Worm (Caenorhabditis elegans) whole organism, L1 larva: ENCODE data around the gene fipr-5.
A peak's percentile ranks its signal among the peaks of the same experiment; 100 is the strongest.

Experiments used
- F16B12.6 ChIP-seq: fragments of 150-350 bp; optimal IDR thresholded peaks from 2 replicates; lab custom pipeline; 2014; ENCODE audit warnings: missing biosample characterization, missing genetic modification characterization
- aha-1 ChIP-seq: fragments of 150-350 bp; optimal IDR thresholded peaks from 2 replicates; lab custom pipeline; 2014; ENCODE audit warnings: missing biosample characterization, missing genetic modification characterization
- blmp-1 ChIP-seq: fragments of 150-350 bp; optimal IDR thresholded peaks from 2 replicates; lab custom pipeline; 2014; ENCODE audit warnings: missing biosample characterization, missing genetic modification characterization
- ceh-90 ChIP-seq: sonication (generic microtip); optimal IDR thresholded peaks from 2 replicates; lab custom pipeline; 2016; ENCODE audit warnings: missing genetic modification characterization, missing compliant biosample characterization
- ces-1 ChIP-seq: fragments of 150-350 bp; optimal IDR thresholded peaks from 2 replicates; lab custom pipeline; 2014; ENCODE audit warnings: missing biosample characterization, missing genetic modification reagents, missing genetic modification characterization
- dpl-1 ChIP-seq, 3 experiments: fragments of 150-350 bp in 2 of 3; sonication (generic microtip) in 1 of 3; optimal IDR thresholded peaks; 2 replicates each; lab custom pipeline; 2014 to 2017; ENCODE audit warnings: missing biosample characterization in 3 of 3, missing genetic modification characterization in 3 of 3, missing genetic modification reagents in 3 of 3
- dsc-1 ChIP-seq: sonication (generic microtip); optimal IDR thresholded peaks from 2 replicates; lab custom pipeline; 2016; ENCODE audit warnings: mild to moderate bottlenecking, missing genetic modification characterization, missing compliant biosample characterization
- efl-1 ChIP-seq, 4 experiments: fragments of 150-350 bp; optimal IDR thresholded peaks in 3 of 4; peaks in 1 of 4; 1 replicate in 1 of 4; 2 replicates in 3 of 4; lab custom pipeline; 2014; ENCODE audit warnings: missing biosample characterization in 2 of 4, missing genetic modification characterization in 2 of 4, missing genetic modification reagents in 2 of 4
- elt-2 ChIP-seq: sonication (generic microtip); optimal IDR thresholded peaks from 2 replicates; lab custom pipeline; 2016; ENCODE audit warnings: missing genetic modification characterization, mild to moderate bottlenecking, inconsistent platforms, missing compliant biosample characterization, missing genetic modification reagents
- fkh-8 ChIP-seq: sonication (generic microtip); optimal IDR thresholded peaks from 2 replicates; lab custom pipeline; 2016; ENCODE audit warnings: mild to moderate bottlenecking, missing genetic modification characterization, missing compliant biosample characterization
- fos-1 ChIP-seq: fragments of 150-350 bp; optimal IDR thresholded peaks from 2 replicates; lab custom pipeline; 2014; ENCODE audit warnings: missing biosample characterization, missing genetic modification characterization
- grh-1 ChIP-seq: fragments of 200-800 bp; sonication (Bioruptor generic); IDR thresholded peaks from 2 replicates; pipeline ENCODE4 v1.3.6; 2022; ENCODE audit warnings: missing genetic modification reagents, missing genetic modification characterization, missing compliant biosample characterization
- hlh-4 ChIP-seq: sonication (generic microtip); optimal IDR thresholded peaks from 2 replicates; lab custom pipeline; 2016; ENCODE audit warnings: mild to moderate bottlenecking, missing genetic modification characterization, missing compliant biosample characterization
- lin-13 ChIP-seq: fragments of 150-350 bp; optimal IDR thresholded peaks from 2 replicates; lab custom pipeline; 2014; ENCODE audit warnings: missing biosample characterization, missing genetic modification reagents, missing genetic modification characterization
- lin-35 ChIP-seq, 2 experiments: fragments of 150-350 bp; optimal IDR thresholded peaks; 2 replicates each; lab custom pipeline; 2014; ENCODE audit warnings: missing biosample characterization in 2 of 2, missing genetic modification characterization in 2 of 2, missing genetic modification reagents in 2 of 2
- lin-39 ChIP-seq: fragments of 150-350 bp; optimal IDR thresholded peaks from 2 replicates; lab custom pipeline; 2014; ENCODE audit warnings: missing biosample characterization, missing genetic modification reagents, missing genetic modification characterization
- lir-3 ChIP-seq: sonication (generic microtip); optimal IDR thresholded peaks from 2 replicates; lab custom pipeline; 2016; ENCODE audit warnings: mild to moderate bottlenecking, missing genetic modification characterization, moderate library complexity, missing compliant biosample characterization; ENCODE audit not compliant: poor library complexity
- mab-9 ChIP-seq: fragments of 200-800 bp; sonication (Bioruptor generic); IDR thresholded peaks from 2 replicates; pipeline ENCODE4 v1.3.6; 2022; ENCODE audit warnings: missing genetic modification reagents, missing genetic modification characterization, missing compliant biosample characterization
- mdl-1 ChIP-seq, 2 experiments: fragments of 150-350 bp; optimal IDR thresholded peaks; 2 replicates each; lab custom pipeline; 2014 to 2017; ENCODE audit warnings: missing biosample characterization in 2 of 2, missing genetic modification characterization in 2 of 2, inconsistent platforms in 1 of 2
- mef-2 ChIP-seq: fragments of 150-350 bp; optimal IDR thresholded peaks from 2 replicates; lab custom pipeline; 2014; ENCODE audit warnings: missing biosample characterization, missing genetic modification characterization
- nhr-19 ChIP-seq: fragments of 200-800 bp; sonication (Bioruptor generic); conservative IDR thresholded peaks from 2 replicates; pipeline ENCODE4 v1.3.6; 2022; ENCODE audit warnings: missing genetic modification characterization, missing compliant biosample characterization
- nhr-47 ChIP-seq: sonication (generic microtip); optimal IDR thresholded peaks from 2 replicates; lab custom pipeline; 2016; ENCODE audit warnings: mild to moderate bottlenecking, missing genetic modification characterization, moderate library complexity, missing compliant biosample characterization
- nhr-71 ChIP-seq: sonication (generic microtip); optimal IDR thresholded peaks from 2 replicates; lab custom pipeline; 2016; ENCODE audit warnings: mild to moderate bottlenecking, missing genetic modification characterization, moderate library complexity, missing compliant biosample characterization
- nhr-84 ChIP-seq: sonication (generic microtip); optimal IDR thresholded peaks from 2 replicates; lab custom pipeline; 2017; ENCODE audit warnings: missing biosample characterization, missing genetic modification characterization
- nhr-85 ChIP-seq: sonication (generic microtip); peaks from one replicate; lab custom pipeline; 2016; ENCODE audit warnings: missing genetic modification characterization, inconsistent platforms, missing compliant biosample characterization
- nhr-90 ChIP-seq: sonication (generic microtip); optimal IDR thresholded peaks from 2 replicates; lab custom pipeline; 2016; ENCODE audit warnings: mild to moderate bottlenecking, missing genetic modification characterization, missing compliant biosample characterization; ENCODE audit not compliant: poor library complexity
- rnt-1 ChIP-seq: sonication (generic microtip); optimal IDR thresholded peaks from 2 replicates; lab custom pipeline; 2016; ENCODE audit warnings: mild to moderate bottlenecking, missing genetic modification characterization, moderate library complexity, missing compliant biosample characterization
- ztf-11 ChIP-seq, 2 experiments: sonication (generic microtip); optimal IDR thresholded peaks; 2 replicates each; lab custom pipeline; 2016 to 2017; ENCODE audit warnings: missing genetic modification characterization in 2 of 2, missing biosample characterization in 1 of 2, missing compliant biosample characterization in 1 of 2

Gene fipr-5

ce11 chrV:10233330-10233729 is 12.1 kb upstream of the fipr-5 start, which contains the start of gene str-182:
str-182 (minus strand) TSS chrV:10233430.
- peak; percentile 12 for TF ChIP-seq nhr-71 (tag; lab: Kevin White, UChicago)
- no peak for TF ChIP-seq ceh-90 (tag; lab: Kevin White, UChicago)
- TF ChIP-seq fkh-8 (tag; lab: Kevin White, UChicago), result peak; percentile 41

ce11 chrV:10230932-10231331 is 9.7 kb upstream of the fipr-5 start, which contains the start of gene fipr-6:
fipr-6 (plus strand) TSS chrV:10231232.
- no peak for TF ChIP-seq mdl-1 (tag; optimal IDR thresholded peaks at IDR 0.05; lab: Kevin White, UChicago)
- TF ChIP-seq mab-9 (GFP tag; lab: Robert Waterston, UW), result no peak
- no peak for TF ChIP-seq ztf-11 (tag; optimal IDR thresholded peaks at IDR 0.05; lab: Kevin White, UChicago)

ce11 chrV:10229222-10229879 is 8.1 kb upstream of the fipr-5 start, which contains the start of the genes pyt-1 and fipr-7:
pyt-1 (minus strand) TSS chrV:10229322.
fipr-7 (plus strand) TSS chrV:10229829.
- TF ChIP-seq grh-1 (GFP tag; lab: Robert Waterston, UW) (no peak), F16B12.6 (tag; lab: Kevin White, UChicago) (no peak), lin-39 (tag; lab: Kevin White, UChicago) (no peak), mef-2 (tag; lab: Kevin White, UChicago) (no peak), efl-1 (optimal IDR thresholded peaks at IDR 0.05; lab: Kevin White, UChicago) (no peak), efl-1 (GFP tag; optimal IDR thresholded peaks at IDR 0.05 in 1 of 2; lab: Kevin White, UChicago) (no peak), dsc-1 (tag; lab: Kevin White, UChicago) (peak; percentile 61), nhr-71 (tag; lab: Kevin White, UChicago) (no peak)
- TF ChIP-seq, all 84 proteins: peak for 1

ce11 chrV:10228360-10228759 is 7.1 kb upstream of the fipr-5 start, which contains the start of gene fipr-4:
fipr-4 (minus strand) TSS chrV:10228460.
- TF ChIP-seq lin-13 (GFP tag; lab: Kevin White, UChicago), result no peak
- no peak for TF ChIP-seq ztf-11 (tag; optimal IDR thresholded peaks at IDR 0.05; lab: Kevin White, UChicago)
- TF ChIP-seq blmp-1 (tag; lab: Kevin White, UChicago), result no peak
- TF ChIP-seq nhr-19 (GFP tag; lab: Robert Waterston, UW), result no peak
- no peak for TF ChIP-seq rnt-1 (tag; lab: Kevin White, UChicago)
- TF ChIP-seq nhr-90 (tag; lab: Kevin White, UChicago), result no peak
- no peak for TF ChIP-seq nhr-85 (tag; lab: Kevin White, UChicago)
- no peak for TF ChIP-seq nhr-47 (tag; lab: Kevin White, UChicago)
- no peak for TF ChIP-seq elt-2 (tag; lab: Kevin White, UChicago)
- no peak for TF ChIP-seq lir-3 (tag; lab: Kevin White, UChicago)
- no peak for TF ChIP-seq hlh-4
- TF ChIP-seq, all 84 proteins: peak for 0

ce11 chrV:10227333-10227732 is 6.1 kb upstream of the fipr-5 start, which contains the start of gene ttr-19:
ttr-19 (minus strand) TSS chrV:10227433.
- TF ChIP-seq mdl-1 (tag; optimal IDR thresholded peaks at IDR 0.05; lab: Kevin White, UChicago) (no peak), hlh-4 (no peak), nhr-47 (tag; lab: Kevin White, UChicago) (no peak), dpl-1 (GFP tag; optimal IDR thresholded peaks at IDR 0.05; lab: Kevin White, UChicago) (no peak), ceh-90 (tag; lab: Kevin White, UChicago) (no peak), lin-13 (GFP tag; lab: Kevin White, UChicago) (no peak), lin-35 (GFP tag; optimal IDR thresholded peaks at IDR 0.05; lab: Kevin White, UChicago) (no peak), nhr-71 (tag; lab: Kevin White, UChicago) (no peak), aha-1 (no peak), rnt-1 (tag; lab: Kevin White, UChicago) (no peak), fos-1 (tag; lab: Kevin White, UChicago) (no peak), ces-1 (no peak), nhr-84 (tag; lab: Kevin White, UChicago) (no peak)
